Fruit fly (Drosophila melanogaster) whole organism, embryonic: ENCODE data around the gene ftz-f1.

Experiments used
- Atf6 ChIP-seq: fragments of 200-800 bp; sonication (Bioruptor generic); IDR thresholded peaks from 2 replicates; pipeline ENCODE4 v1.3.6; 2022; ENCODE audit warnings: missing biosample characterization, missing genetic modification characterization
- CG12071 ChIP-seq: fragments of 200-800 bp; sonication (Bioruptor generic); optimal IDR thresholded peaks from 3 replicates; lab custom pipeline; 2018; ENCODE audit warnings: missing biosample characterization, mild to moderate bottlenecking, missing genetic modification characterization
- CG14050 ChIP-seq: fragments of 200-800 bp; sonication (Bioruptor generic); IDR thresholded peaks from 3 replicates; pipeline ENCODE4 v1.3.6; 2022; ENCODE audit warnings: missing biosample characterization, missing genetic modification characterization
- CG14441 ChIP-seq: fragments of 200-800 bp; sonication (Bioruptor generic); IDR thresholded peaks from 2 replicates; pipeline ENCODE4 v1.3.6; 2022; ENCODE audit warnings: missing biosample characterization, missing genetic modification characterization
- CG14860 ChIP-seq: fragments of 200-800 bp; sonication (Bioruptor generic); IDR thresholded peaks from 3 replicates; pipeline ENCODE4 v1.3.6; 2022; ENCODE audit warnings: missing biosample characterization, missing genetic modification characterization; ENCODE audit not compliant: partially characterized antibody
- CG1529 ChIP-seq: fragments of 200-800 bp; sonication (Bioruptor generic); optimal IDR thresholded peaks from 3 replicates; lab custom pipeline; 2018; ENCODE audit warnings: missing biosample characterization, missing genetic modification characterization
- CG32532 ChIP-seq: fragments of 200-800 bp; sonication (Bioruptor generic); IDR thresholded peaks from 2 replicates; pipeline ENCODE4 v1.3.6; 2022; ENCODE audit warnings: missing biosample characterization, missing genetic modification characterization
- CG32767 ChIP-seq: fragments of 200-800 bp; sonication (Bioruptor generic); IDR thresholded peaks from 2 replicates; pipeline ENCODE4 v1.3.6; 2022; ENCODE audit warnings: missing biosample characterization, missing genetic modification characterization
- CG33213 ChIP-seq: fragments of 200-800 bp; sonication (Bioruptor generic); optimal IDR thresholded peaks from 3 replicates; lab custom pipeline; 2016; ENCODE audit warnings: missing biosample characterization, missing genetic modification characterization
- CG4360 ChIP-seq: fragments of 200-800 bp; sonication (Bioruptor generic); IDR thresholded peaks from 2 replicates; pipeline ENCODE4 v1.3.6; 2022; ENCODE audit warnings: missing biosample characterization, missing genetic modification characterization
- CG5180 ChIP-seq: fragments of 200-800 bp; sonication (Bioruptor generic); optimal IDR thresholded peaks from 3 replicates; lab custom pipeline; 2017; ENCODE audit warnings: missing biosample characterization, missing genetic modification characterization, mild to moderate bottlenecking, moderate library complexity, missing genetic modification reagents
- CG6854 ChIP-seq: fragments of 200-800 bp; sonication (Bioruptor generic); optimal IDR thresholded peaks from 3 replicates; lab custom pipeline; 2017; ENCODE audit warnings: missing biosample characterization, mild to moderate bottlenecking, missing genetic modification characterization
- CG7928 ChIP-seq: fragments of 200-800 bp; sonication (Bioruptor generic); optimal IDR thresholded peaks from 2 replicates; lab custom pipeline; 2017; ENCODE audit warnings: missing biosample characterization, mild to moderate bottlenecking, missing genetic modification characterization
- CG7987 ChIP-seq: fragments of 200-800 bp; sonication (Bioruptor generic); optimal IDR thresholded peaks from 2 replicates; lab custom pipeline; 2018; ENCODE audit warnings: missing biosample characterization, mild to moderate bottlenecking, missing genetic modification characterization, moderate library complexity
- CG8281 ChIP-seq: fragments of 200-800 bp; sonication (Bioruptor generic); optimal IDR thresholded peaks from 2 replicates; lab custom pipeline; 2018; ENCODE audit warnings: missing biosample characterization, mild to moderate bottlenecking, missing genetic modification characterization, moderate library complexity
- CG8944 ChIP-seq: fragments of 200-800 bp; sonication (Bioruptor generic); optimal IDR thresholded peaks from 3 replicates; lab custom pipeline; 2016; ENCODE audit warnings: missing biosample characterization, missing genetic modification characterization
- CG9932 ChIP-seq: fragments of 200-800 bp; sonication (Bioruptor generic); IDR thresholded peaks from 2 replicates; pipeline ENCODE4 v1.3.6; 2022; ENCODE audit warnings: missing biosample characterization, missing genetic modification characterization
- E2f2 ChIP-seq: fragments of 200-800 bp; sonication (Bioruptor generic); IDR thresholded peaks from 2 replicates; pipeline ENCODE4 v1.3.6; 2022; ENCODE audit warnings: missing biosample characterization, missing genetic modification characterization
- Ets65A ChIP-seq: fragments of 200-800 bp; sonication (Bioruptor generic); peaks from one replicate; lab custom pipeline; 2016; ENCODE audit warnings: missing biosample characterization, missing genetic modification characterization
- H15 ChIP-seq: fragments of 200-800 bp; sonication (Bioruptor generic); IDR thresholded peaks from 3 replicates; pipeline ENCODE4 v1.3.6; 2022; ENCODE audit warnings: missing biosample characterization, missing genetic modification characterization
- MBD-R2 ChIP-seq: fragments of 200-800 bp; sonication (Bioruptor generic); IDR thresholded peaks from 2 replicates; pipeline ENCODE4 v1.3.6; 2022; ENCODE audit warnings: missing biosample characterization, missing genetic modification characterization
- Myb ChIP-seq: fragments of 200-800 bp; sonication (Bioruptor generic); optimal IDR thresholded peaks from 2 replicates; lab custom pipeline; 2016; ENCODE audit warnings: missing biosample characterization, missing genetic modification characterization
- Neu2 ChIP-seq: fragments of 200-800 bp; sonication (Bioruptor generic); optimal IDR thresholded peaks from 3 replicates; lab custom pipeline; 2016; ENCODE audit warnings: missing biosample characterization, missing genetic modification characterization, borderline replicate concordance
- Oaz ChIP-seq: fragments of 200-800 bp; sonication (Bioruptor generic); IDR thresholded peaks from 2 replicates; pipeline ENCODE4 v1.3.6; 2022; ENCODE audit warnings: missing biosample characterization, missing genetic modification characterization
- Ptx1 ChIP-seq: fragments of 200-800 bp; sonication (Bioruptor generic); IDR thresholded peaks from 2 replicates; pipeline ENCODE4 v1.3.6; 2022; ENCODE audit warnings: missing biosample characterization, missing genetic modification characterization
- Side ChIP-seq: fragments of 200-800 bp; sonication (Bioruptor generic); optimal IDR thresholded peaks from 2 replicates; lab custom pipeline; 2016; ENCODE audit warnings: missing biosample characterization, missing genetic modification characterization
- Vsx1 ChIP-seq: fragments of 200-800 bp; sonication (Bioruptor generic); optimal IDR thresholded peaks from 2 replicates; lab custom pipeline; 2017; ENCODE audit warnings: missing biosample characterization, mild to moderate bottlenecking, missing genetic modification characterization, missing genetic modification reagents
- YL-1 ChIP-seq: fragments of 200-800 bp; sonication (Bioruptor generic); optimal IDR thresholded peaks from 3 replicates; lab custom pipeline; 2017; ENCODE audit warnings: missing biosample characterization, mild to moderate bottlenecking, missing genetic modification characterization
- abd-A ChIP-seq: fragments of 200-800 bp; sonication (Bioruptor generic); optimal IDR thresholded peaks from 3 replicates; lab custom pipeline; 2019; ENCODE audit warnings: missing biosample characterization, mild to moderate bottlenecking, missing genetic modification characterization, moderate library complexity
- bowl ChIP-seq: fragments of 200-800 bp; sonication (Bioruptor generic); IDR thresholded peaks from 2 replicates; pipeline ENCODE4 v1.3.6; 2022; ENCODE audit warnings: missing biosample characterization, missing genetic modification characterization
- cad ChIP-seq: fragments of >200 bp; optimal IDR thresholded peaks from 2 replicates; lab custom pipeline; 2017; ENCODE audit warnings: missing biosample characterization, missing genetic modification characterization
- cas ChIP-seq: fragments of 200-800 bp; sonication (Bioruptor generic); IDR thresholded peaks from 2 replicates; pipeline ENCODE4 v1.3.6; 2022; ENCODE audit warnings: missing biosample characterization, missing genetic modification characterization
- cg ChIP-seq: fragments of 200-800 bp; sonication (Bioruptor generic); optimal IDR thresholded peaks from 3 replicates; lab custom pipeline; 2019; ENCODE audit warnings: missing biosample characterization, mild to moderate bottlenecking, missing genetic modification characterization, moderate library complexity
- dm ChIP-seq: fragments of 200-800 bp; sonication (Bioruptor generic); optimal IDR thresholded peaks from 3 replicates; lab custom pipeline; 2016; ENCODE audit warnings: missing biosample characterization, missing genetic modification characterization
- dysf ChIP-seq: fragments of 200-800 bp; sonication (Bioruptor generic); IDR thresholded peaks from 3 replicates; pipeline ENCODE4 v1.3.6; 2022; ENCODE audit warnings: missing biosample characterization, missing genetic modification characterization
- fd3F ChIP-seq: fragments of 200-800 bp; sonication (Bioruptor generic); optimal IDR thresholded peaks from 2 replicates; lab custom pipeline; 2018; ENCODE audit warnings: missing biosample characterization, mild to moderate bottlenecking, missing genetic modification characterization, moderate library complexity
- hth ChIP-seq: fragments of >200 bp; optimal IDR thresholded peaks from 2 replicates; lab custom pipeline; 2017; ENCODE audit warnings: inconsistent platforms
- inv ChIP-seq: fragments of 200-800 bp; sonication (Bioruptor generic); IDR thresholded peaks from 2 replicates; pipeline ENCODE4 v1.3.6; 2022; ENCODE audit warnings: missing biosample characterization, missing genetic modification characterization; ENCODE audit not compliant: partially characterized antibody
- jing ChIP-seq: fragments of 200-800 bp; sonication (Bioruptor generic); optimal IDR thresholded peaks from 2 replicates; lab custom pipeline; 2018; ENCODE audit warnings: missing biosample characterization, mild to moderate bottlenecking, missing genetic modification characterization
- lilli ChIP-seq: fragments of 200-800 bp; sonication (Bioruptor generic); optimal IDR thresholded peaks from 3 replicates; lab custom pipeline; 2016; ENCODE audit warnings: missing biosample characterization, missing genetic modification characterization
- row ChIP-seq: fragments of 200-800 bp; sonication (Bioruptor generic); IDR thresholded peaks from 3 replicates; pipeline ENCODE4 v1.3.6; 2022; ENCODE audit warnings: missing biosample characterization, missing genetic modification characterization
- sens ChIP-seq: fragments of 200-800 bp; sonication (Bioruptor generic); peaks from one replicate; lab custom pipeline; 2016; ENCODE audit warnings: missing biosample characterization, missing genetic modification characterization
- seq ChIP-seq: fragments of 200-800 bp; sonication (Bioruptor generic); IDR thresholded peaks from 2 replicates; pipeline ENCODE4 v1.3.6; 2022; ENCODE audit warnings: missing biosample characterization, missing genetic modification characterization
- so ChIP-seq: fragments of 200-800 bp; sonication (Bioruptor generic); IDR thresholded peaks from 3 replicates; pipeline ENCODE4 v1.3.6; 2022; ENCODE audit warnings: missing biosample characterization, missing genetic modification characterization
- sqz ChIP-seq: fragments of 200-800 bp; sonication (Bioruptor generic); optimal IDR thresholded peaks from 3 replicates; lab custom pipeline; 2018; ENCODE audit warnings: missing biosample characterization, mild to moderate bottlenecking, missing genetic modification characterization
- tx ChIP-seq: fragments of 200-800 bp; sonication (Bioruptor generic); optimal IDR thresholded peaks from 2 replicates; lab custom pipeline; 2016; ENCODE audit warnings: missing biosample characterization, missing genetic modification characterization

Gene ftz-f1

dm6 chr3L:18765657-18766592 is 35.2 kb downstream of the ftz-f1 start (continued):
- TF ChIP-seq CG6854 (peak; percentile 8), seq (GFP tag; lab: Robert Waterston, UW) (no peak)

- no peak for TF ChIP-seq Vsx1
- no peak for TF ChIP-seq cad (GFP tag; lab: Kevin White, UChicago)
- TF ChIP-seq CG33213, result no peak
- TF ChIP-seq E2f2 (GFP tag; lab: Robert Waterston, UW), result no peak
- TF ChIP-seq Side, result no peak
- no peak for TF ChIP-seq CG14050 (GFP tag; lab: Robert Waterston, UW)
- TF ChIP-seq Neu2 (GFP tag; lab: Kevin White, UChicago), result no peak
- TF ChIP-seq CG5180 (GFP tag; lab: Kevin White, UChicago), result no peak
- TF ChIP-seq CG4360 (GFP tag; lab: Robert Waterston, UW), result peak; percentile 71
- TF ChIP-seq CG12071 (GFP tag; lab: Kevin White, UChicago), result no peak
- no peak for TF ChIP-seq Atf6 (GFP tag; lab: Robert Waterston, UW)
- TF ChIP-seq CG8944 (GFP tag; lab: Kevin White, UChicago), result no peak
- TF ChIP-seq jing (GFP tag; lab: Kevin White, UChicago), result no peak
- TF ChIP-seq sens (GFP tag; lab: Kevin White, UChicago), result peak; percentile 49
- 0 out of 3 replicates have a peak, but pooled peaks have one; percentile 29 for TF ChIP-seq H15 (GFP tag; lab: Robert Waterston, UW)
- TF ChIP-seq YL-1, result no peak
- TF ChIP-seq CG7987, result no peak
- no peak for TF ChIP-seq CG8281
- TF ChIP-seq cas (GFP tag; lab: Robert Waterston, UW), result no peak
- TF ChIP-seq lilli (GFP tag; lab: Kevin White, UChicago), result no peak
- TF ChIP-seq sqz, result no peak
- TF ChIP-seq cg (GFP tag; lab: Kevin White, UChicago), result no peak
- TF ChIP-seq fd3F (GFP tag; lab: Kevin White, UChicago), result no peak
- TF ChIP-seq CG14860 (GFP tag; lab: Robert Waterston, UW), result no peak
- no peak for TF ChIP-seq CG7928 (GFP tag; lab: Kevin White, UChicago)
- no peak for TF ChIP-seq CG1529 (GFP tag; lab: Kevin White, UChicago)
- 0 out of 2 replicates have a peak, but pooled peaks have one; percentile 10 for TF ChIP-seq inv (GFP tag; lab: Robert Waterston, UW)
- TF ChIP-seq row (GFP tag; lab: Robert Waterston, UW), result 0 out of 3 replicates have a peak, but pooled peaks have one; percentile 5
- no peak for TF ChIP-seq dysf (GFP tag; lab: Robert Waterston, UW)
- no peak for TF ChIP-seq Ptx1 (GFP tag; lab: Robert Waterston, UW)
- TF ChIP-seq abd-A (tag; lab: Kevin White, UChicago), result no peak
- peak; percentile 24; the same call in 1 of the 2 replicates for TF ChIP-seq Oaz
- 0 out of 2 replicates have a peak, but pooled peaks have one; percentile 16 for TF ChIP-seq CG9932 (GFP tag; lab: Robert Waterston, UW)
- no peak for TF ChIP-seq MBD-R2 (GFP tag; lab: Robert Waterston, UW)
- TF ChIP-seq so (GFP tag; lab: Robert Waterston, UW), result 0 out of 3 replicates have a peak, but pooled peaks have one; percentile 16
- no peak for TF ChIP-seq Myb
- no peak for TF ChIP-seq dm
- TF ChIP-seq bowl, result 0 out of 2 replicates have a peak, but pooled peaks have one; percentile 33
- no peak for TF ChIP-seq CG32767
- TF ChIP-seq CG32532, result 0 out of 2 replicates have a peak, but pooled peaks have one; percentile 32
- no peak for TF ChIP-seq tx (GFP tag; lab: Kevin White, UChicago)
- TF ChIP-seq hth (lab: Kevin White, UChicago), result no peak
- peak; percentile 88 for TF ChIP-seq Ets65A (GFP tag; lab: Kevin White, UChicago)
- TF ChIP-seq CG14441 (GFP tag; lab: Robert Waterston, UW), result no peak; the same call in 1 of the 2 replicates
Measured at dm6 chr3L:18763486-18764436, 37.3 kb downstream of the ftz-f1 start.
